Worm (Caenorhabditis elegans) whole organism, early embryonic: ENCODE data around the gene K01D12.8.

Source experiments
- ama-1 ChIP-seq: fragments of 150-350 bp; optimal IDR thresholded peaks from 2 replicates; lab custom pipeline; 2014
- ceh-13 ChIP-seq: fragments of 200-800 bp; sonication (Bioruptor generic); optimal IDR thresholded peaks from 2 replicates; lab custom pipeline; 2018; ENCODE audit warnings: mild to moderate bottlenecking, missing genetic modification characterization, missing compliant biosample characterization
- flt-1 ChIP-seq: fragments of 200-800 bp; sonication (Bioruptor generic); IDR thresholded peaks from 2 replicates; pipeline ENCODE4 v1.3.6; 2022; ENCODE audit warnings: missing genetic modification characterization, missing compliant biosample characterization
- scrt-1 ChIP-seq: fragments of 200-800 bp; sonication (Bioruptor generic); IDR thresholded peaks from 2 replicates; pipeline ENCODE4 v1.3.6; 2022; ENCODE audit warnings: missing genetic modification characterization, missing compliant biosample characterization

ce11 chrV:12443754-12444153 lies 41.3 kb downstream of the K01D12.8 start, which contains the start of gene pals-39:
- TF ChIP-seq scrt-1 = no peak
- TF ChIP-seq ceh-13 = no peak
- no peak for TF ChIP-seq ama-1 (lab: Kevin White, UChicago)
- TF ChIP-seq flt-1 = no peak
